Fruit fly (Drosophila melanogaster) whole organism, prepupa: ENCODE data around the gene Ucp4A.

Source experiments
- Blimp-1 ChIP-seq: fragments of 200-800 bp; sonication (Bioruptor generic); optimal IDR thresholded peaks from 3 replicates; lab custom pipeline; 2017; ENCODE audit warnings: missing biosample characterization, missing genetic modification characterization, mild to moderate bottlenecking, moderate library complexity, missing genetic modification reagents
- CG10669 ChIP-seq: fragments of 200-800 bp; sonication (Bioruptor generic); optimal IDR thresholded peaks from 3 replicates; lab custom pipeline; 2018; ENCODE audit warnings: missing biosample characterization, mild to moderate bottlenecking, missing genetic modification characterization, moderate library complexity
- CG11294 ChIP-seq: fragments of 200-800 bp; sonication (Bioruptor generic); IDR thresholded peaks from 2 replicates; pipeline ENCODE4 v1.3.6; 2022; ENCODE audit warnings: missing biosample characterization, missing genetic modification characterization
- CG11902 ChIP-seq: fragments of 200-800 bp; sonication (Bioruptor generic); optimal IDR thresholded peaks from 3 replicates; lab custom pipeline; 2016; ENCODE audit warnings: missing biosample characterization, missing genetic modification characterization
- CG15336 ChIP-seq: fragments of 200-800 bp; sonication (Bioruptor generic); IDR thresholded peaks from 2 replicates; pipeline ENCODE4 v1.3.6; 2022; ENCODE audit warnings: missing biosample characterization, missing genetic modification characterization
- CG1621 ChIP-seq: fragments of 200-800 bp; sonication (Bioruptor generic); optimal IDR thresholded peaks from 3 replicates; lab custom pipeline; 2018; ENCODE audit warnings: missing biosample characterization, mild to moderate bottlenecking, missing genetic modification characterization
- CG16779 ChIP-seq: fragments of 200-800 bp; sonication (Bioruptor generic); optimal IDR thresholded peaks from 3 replicates; lab custom pipeline; 2017; ENCODE audit warnings: missing biosample characterization, mild to moderate bottlenecking, missing genetic modification characterization
- CG3032 ChIP-seq: fragments of 200-800 bp; optimal IDR thresholded peaks from 2 replicates; lab custom pipeline; 2019; ENCODE audit warnings: missing biosample characterization, mild to moderate bottlenecking, missing genetic modification characterization, moderate library complexity
- CG31627 ChIP-seq: fragments of 200-800 bp; sonication (Bioruptor generic); optimal IDR thresholded peaks from 3 replicates; lab custom pipeline; 2016; ENCODE audit warnings: missing biosample characterization, missing genetic modification characterization
- CG32006 ChIP-seq: fragments of 200-800 bp; sonication (Bioruptor generic); optimal IDR thresholded peaks from 3 replicates; lab custom pipeline; 2017; ENCODE audit warnings: missing biosample characterization, mild to moderate bottlenecking, missing genetic modification characterization
- CG34406 ChIP-seq: fragments of 200-800 bp; sonication (Bioruptor generic); optimal IDR thresholded peaks from 3 replicates; lab custom pipeline; 2016; ENCODE audit warnings: missing biosample characterization, missing genetic modification characterization
- CG3919 ChIP-seq: fragments of 200-800 bp; sonication (Bioruptor generic); optimal IDR thresholded peaks from 3 replicates; lab custom pipeline; 2016; ENCODE audit warnings: missing biosample characterization, missing genetic modification characterization
- CG4318 ChIP-seq: fragments of 200-800 bp; sonication (Bioruptor generic); optimal IDR thresholded peaks from 3 replicates; lab custom pipeline; 2017; ENCODE audit warnings: missing biosample characterization, mild to moderate bottlenecking, missing genetic modification characterization
- CG6276 ChIP-seq: fragments of 200-800 bp; sonication (Bioruptor generic); optimal IDR thresholded peaks from 2 replicates; lab custom pipeline; 2017; ENCODE audit warnings: missing biosample characterization, mild to moderate bottlenecking, missing genetic modification characterization
- CG6808 ChIP-seq: fragments of 200-800 bp; sonication (Bioruptor generic); optimal IDR thresholded peaks from 3 replicates; lab custom pipeline; 2017; ENCODE audit warnings: missing biosample characterization, missing genetic modification characterization, mild to moderate bottlenecking, moderate library complexity, missing genetic modification reagents
- CG6854 ChIP-seq: fragments of 200-800 bp; sonication (Bioruptor generic); optimal IDR thresholded peaks from 2 replicates; lab custom pipeline; 2017; ENCODE audit warnings: missing biosample characterization, mild to moderate bottlenecking, missing genetic modification characterization
- CG7368 ChIP-seq: fragments of 200-800 bp; sonication (Bioruptor generic); optimal IDR thresholded peaks from 3 replicates; lab custom pipeline; 2016; ENCODE audit warnings: missing biosample characterization, missing genetic modification characterization
- CG8119 ChIP-seq: fragments of 200-800 bp; sonication (Bioruptor generic); IDR thresholded peaks from 3 replicates; pipeline ENCODE4 v1.3.6; 2022; ENCODE audit warnings: missing biosample characterization, missing genetic modification characterization
- CG8319 ChIP-seq: fragments of 200-800 bp; sonication (Bioruptor generic); optimal IDR thresholded peaks from 3 replicates; lab custom pipeline; 2016; ENCODE audit warnings: missing biosample characterization, missing genetic modification characterization
- CG9139 ChIP-seq: fragments of 200-800 bp; sonication (Bioruptor generic); optimal IDR thresholded peaks from 3 replicates; lab custom pipeline; 2017; ENCODE audit warnings: missing biosample characterization, mild to moderate bottlenecking, missing genetic modification characterization
- Eip75B ChIP-seq: fragments of 200-800 bp; sonication (Bioruptor generic); optimal IDR thresholded peaks from 3 replicates; lab custom pipeline; 2016; ENCODE audit warnings: missing biosample characterization, missing genetic modification characterization
- Eip78C ChIP-seq: fragments of 200-800 bp; sonication (Bioruptor generic); peaks from one replicate; lab custom pipeline; 2016; ENCODE audit warnings: missing biosample characterization, missing genetic modification characterization
- Eip93F ChIP-seq: fragments of 200-800 bp; sonication (Bioruptor generic); optimal IDR thresholded peaks from 2 replicates; lab custom pipeline; 2016; ENCODE audit warnings: missing biosample characterization, mild to moderate bottlenecking, missing genetic modification characterization
- Ets21C ChIP-seq: fragments of 200-800 bp; sonication (Bioruptor generic); optimal IDR thresholded peaks from 3 replicates; lab custom pipeline; 2016; ENCODE audit warnings: missing biosample characterization, missing genetic modification characterization
- Ets96B ChIP-seq: fragments of 200-800 bp; optimal IDR thresholded peaks from 2 replicates; lab custom pipeline; 2019; ENCODE audit warnings: missing biosample characterization, mild to moderate bottlenecking, missing genetic modification characterization, moderate library complexity
- Gug ChIP-seq: fragments of 200-800 bp; sonication (Bioruptor generic); IDR thresholded peaks from 2 replicates; pipeline ENCODE4 v1.3.6; 2022; ENCODE audit warnings: missing biosample characterization, missing genetic modification characterization
- Hr38 ChIP-seq: sonication (Bioruptor generic); optimal IDR thresholded peaks from 2 replicates; lab custom pipeline; 2016; ENCODE audit warnings: missing biosample characterization, missing genetic modification characterization
- Hr4 ChIP-seq: fragments of 200-800 bp; sonication (Bioruptor generic); optimal IDR thresholded peaks from 3 replicates; lab custom pipeline; 2016; ENCODE audit warnings: missing biosample characterization, missing genetic modification characterization
- Lpt ChIP-seq: fragments of 200-800 bp; sonication (Bioruptor generic); optimal IDR thresholded peaks from 3 replicates; lab custom pipeline; 2016; ENCODE audit warnings: missing biosample characterization, missing genetic modification characterization
- Smox ChIP-seq: fragments of 200-800 bp; sonication (Bioruptor generic); optimal IDR thresholded peaks from 3 replicates; lab custom pipeline; 2016; ENCODE audit warnings: missing biosample characterization, missing genetic modification characterization
- Sox102F ChIP-seq: fragments of 200-800 bp; sonication (Bioruptor generic); optimal IDR thresholded peaks from 2 replicates; lab custom pipeline; 2016; ENCODE audit warnings: missing biosample characterization, mild to moderate bottlenecking, missing genetic modification characterization
- Sox14 ChIP-seq: fragments of 200-800 bp; sonication (Bioruptor generic); optimal IDR thresholded peaks from 3 replicates; lab custom pipeline; 2016; ENCODE audit warnings: missing biosample characterization, missing genetic modification characterization
- Sox15 ChIP-seq: fragments of 200-800 bp; sonication (Bioruptor generic); optimal IDR thresholded peaks from 3 replicates; lab custom pipeline; 2016; ENCODE audit warnings: missing biosample characterization, missing genetic modification characterization
- achi ChIP-seq: fragments of 200-800 bp; sonication (Bioruptor generic); optimal IDR thresholded peaks from 3 replicates; lab custom pipeline; 2016; ENCODE audit warnings: missing biosample characterization, missing genetic modification characterization
- acj6 ChIP-seq: fragments of 200-800 bp; sonication (Bioruptor generic); optimal IDR thresholded peaks from 3 replicates; lab custom pipeline; 2016; ENCODE audit warnings: missing biosample characterization, missing genetic modification characterization
- cyc ChIP-seq: fragments of 200-800 bp; sonication (Bioruptor generic); optimal IDR thresholded peaks from 3 replicates; lab custom pipeline; 2016; ENCODE audit warnings: missing biosample characterization, missing genetic modification characterization
- dac ChIP-seq: fragments of 200-800 bp; sonication (Bioruptor generic); optimal IDR thresholded peaks from 2 replicates; lab custom pipeline; 2017; ENCODE audit warnings: missing biosample characterization, mild to moderate bottlenecking, missing genetic modification characterization
- eg ChIP-seq: fragments of 200-800 bp; sonication (Bioruptor generic); IDR thresholded peaks from 3 replicates; pipeline ENCODE4 v1.3.6; 2022; ENCODE audit warnings: missing biosample characterization, missing genetic modification characterization
- fd59A ChIP-seq: fragments of 200-800 bp; sonication (Bioruptor generic); optimal IDR thresholded peaks from 2 replicates; lab custom pipeline; 2017; ENCODE audit warnings: missing biosample characterization, mild to moderate bottlenecking, missing genetic modification characterization, missing genetic modification reagents
- fkh ChIP-seq: fragments of 200-800 bp; sonication (Bioruptor generic); optimal IDR thresholded peaks from 3 replicates; lab custom pipeline; 2017; ENCODE audit warnings: missing biosample characterization, mild to moderate bottlenecking, missing genetic modification characterization, moderate library complexity
- lz ChIP-seq: fragments of 200-800 bp; sonication (Bioruptor generic); optimal IDR thresholded peaks from 3 replicates; lab custom pipeline; 2016; ENCODE audit warnings: missing biosample characterization, missing genetic modification characterization
- pdm3 ChIP-seq: fragments of 200-800 bp; sonication (Bioruptor generic); optimal IDR thresholded peaks from 3 replicates; lab custom pipeline; 2016; ENCODE audit warnings: missing biosample characterization, missing genetic modification characterization
- salr ChIP-seq, 2 experiments: fragments of 200-800 bp; sonication (Bioruptor generic); optimal IDR thresholded peaks; 3 replicates each; lab custom pipeline; 2016 to 2018; ENCODE audit warnings: missing biosample characterization in 2 of 2, missing genetic modification characterization in 2 of 2, mild to moderate bottlenecking in 1 of 2
- spab ChIP-seq: fragments of 200-800 bp; sonication (Bioruptor generic); optimal IDR thresholded peaks from 2 replicates; lab custom pipeline; 2017; ENCODE audit warnings: missing biosample characterization, mild to moderate bottlenecking, missing genetic modification characterization, missing genetic modification reagents
- svp ChIP-seq: fragments of 200-800 bp; sonication (Bioruptor generic); peaks from one replicate; lab custom pipeline; 2016; ENCODE audit warnings: missing biosample characterization, missing genetic modification characterization
- topi ChIP-seq: fragments of 200-800 bp; sonication (Bioruptor generic); optimal IDR thresholded peaks from 3 replicates; lab custom pipeline; 2016; ENCODE audit warnings: missing biosample characterization, missing genetic modification characterization
- vri ChIP-seq: fragments of 200-800 bp; sonication (Bioruptor generic); optimal IDR thresholded peaks from 3 replicates; lab custom pipeline; 2016; ENCODE audit warnings: missing biosample characterization, mild to moderate bottlenecking, missing genetic modification characterization

Ucp4A gene

dm6 chrX:17872310-17872709 lies 27.6 kb downstream of the Ucp4A start:
- TF ChIP-seq CG6808 (GFP tag; lab: Kevin White, UChicago) (peak; percentile 30), CG32006 (GFP tag; lab: Kevin White, UChicago) (no peak), fkh (GFP tag; lab: Kevin White, UChicago) (peak; percentile 37), Eip78C (GFP tag; lab: Kevin White, UChicago) (peak; percentile 37), Smox (no peak)

- TF ChIP-seq Eip93F (GFP tag; lab: Kevin White, UChicago): peak; percentile 16
- peak; percentile 71 for TF ChIP-seq svp (GFP tag; lab: Kevin White, UChicago)
- TF ChIP-seq CG1621 (tag; lab: Kevin White, UChicago): no peak
- peak; percentile 6 for TF ChIP-seq topi (GFP tag; lab: Kevin White, UChicago)
- TF ChIP-seq Ets21C (GFP tag; lab: Kevin White, UChicago): peak; percentile 18
- TF ChIP-seq CG6854: no peak
Observed at dm6 chrX:17873329-17873728, 28.6 kb downstream of the Ucp4A start.

- no peak for TF ChIP-seq CG8319 (GFP tag; lab: Kevin White, UChicago)
- TF ChIP-seq Eip78C (GFP tag; lab: Kevin White, UChicago): peak; percentile 86
- peak; percentile 27 for TF ChIP-seq Lpt
- TF ChIP-seq CG6276: peak; percentile 27
- no peak for TF ChIP-seq CG10669 (GFP tag; lab: Kevin White, UChicago)
- TF ChIP-seq CG4318 (GFP tag; lab: Kevin White, UChicago): no peak
- TF ChIP-seq CG32006 (GFP tag; lab: Kevin White, UChicago): peak; percentile 32
- TF ChIP-seq achi (GFP tag; lab: Kevin White, UChicago): peak; percentile 44
- TF ChIP-seq Blimp-1 (GFP tag; lab: Kevin White, UChicago): no peak
- no peak for TF ChIP-seq CG6854
- TF ChIP-seq acj6 (GFP tag; lab: Kevin White, UChicago): peak; percentile 27
- peak; percentile 86 for TF ChIP-seq svp (GFP tag; lab: Kevin White, UChicago)
- TF ChIP-seq Ets96B (tag; lab: Kevin White, UChicago): peak; percentile 13
- TF ChIP-seq vri (GFP tag; lab: Kevin White, UChicago): no peak
- peak; percentile 55 for TF ChIP-seq Sox102F
- no peak for TF ChIP-seq fd59A
- peak; percentile 9 for TF ChIP-seq CG1621 (tag; lab: Kevin White, UChicago)
- peak; percentile 20 for TF ChIP-seq CG16779
- no peak for TF ChIP-seq Hr38 (GFP tag; lab: Kevin White, UChicago)
- no peak for TF ChIP-seq CG3032
- peak; percentile 51 for TF ChIP-seq lz
- TF ChIP-seq cyc (GFP tag; lab: Kevin White, UChicago): peak; percentile 56
- peak; percentile 46 for TF ChIP-seq pdm3 (GFP tag; lab: Kevin White, UChicago)
- no peak for TF ChIP-seq fkh (GFP tag; lab: Kevin White, UChicago)
- TF ChIP-seq Eip75B (GFP tag; lab: Kevin White, UChicago): peak; percentile 53
- no peak for TF ChIP-seq salr (GFP tag; optimal IDR thresholded peaks at IDR 0.05; lab: Kevin White, UChicago)
- TF ChIP-seq CG7368 (GFP tag; lab: Kevin White, UChicago): peak; percentile 47
- peak; percentile 20 for TF ChIP-seq CG11902
- TF ChIP-seq CG15336 (GFP tag; lab: Robert Waterston, UW): 0 out of 2 replicates have a peak, but pooled peaks have one; percentile 19
- TF ChIP-seq Gug: no peak
- TF ChIP-seq CG8119: no peak
- TF ChIP-seq Eip93F (GFP tag; lab: Kevin White, UChicago): peak; percentile 25
- TF ChIP-seq eg: peak; percentile 55; the same call in 1 of the 3 replicates
- peak; percentile 30 for TF ChIP-seq Sox15 (GFP tag; lab: Kevin White, UChicago)
- TF ChIP-seq CG11294: no peak
- peak; percentile 62 for TF ChIP-seq Hr4 (GFP tag; lab: Kevin White, UChicago)
- TF ChIP-seq spab (GFP tag; lab: Kevin White, UChicago): no peak
- TF ChIP-seq CG34406: peak; percentile 4
- TF ChIP-seq CG9139 (GFP tag; lab: Kevin White, UChicago): peak; percentile 17
- TF ChIP-seq CG31627 (GFP tag; lab: Kevin White, UChicago): peak; percentile 64
- TF ChIP-seq Sox14 (GFP tag; lab: Kevin White, UChicago): peak; percentile 3
- TF ChIP-seq CG3919 (GFP tag; lab: Kevin White, UChicago): peak; percentile 58
- peak; percentile 44 for TF ChIP-seq CG6808 (GFP tag; lab: Kevin White, UChicago)
- no peak for TF ChIP-seq dac (GFP tag; lab: Kevin White, UChicago)
Observed at dm6 chrX:17875014-17875589, 30.4 kb downstream of the Ucp4A start.
